Fruit fly (Drosophila melanogaster): ENCODE data around the gene Cdk2.

DNA sequence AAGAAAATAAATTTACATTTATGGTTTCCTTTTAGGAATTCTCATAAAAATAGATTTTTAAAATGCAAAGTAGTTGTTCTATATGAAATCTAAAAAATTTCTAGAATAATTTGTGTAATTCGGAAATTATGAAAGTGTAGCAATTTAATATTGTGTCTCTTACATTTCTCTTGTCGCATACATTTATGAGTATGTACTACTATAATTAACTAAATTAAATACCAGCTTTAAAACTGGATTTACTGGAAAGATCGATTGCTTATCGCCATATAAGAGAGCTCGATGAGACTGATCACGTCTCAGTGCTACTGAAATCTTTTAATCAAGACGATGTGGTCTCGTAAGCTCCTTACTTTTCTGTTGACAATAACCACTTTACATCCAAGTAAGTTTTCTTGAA, 4.1 kb upstream of the Cdk2 start, which contains the start of gene CG31205:
- no peak for TF ChIP-seq CG8478 (optimal IDR thresholded peaks at IDR 0.05)
- no peak for TF ChIP-seq usp (GFP tag; optimal IDR thresholded peaks at IDR 0.05)
- TF ChIP-seq pan (optimal IDR thresholded peaks at IDR 0.05) = no peak
